Worm (Caenorhabditis elegans): Measurements from ENCODE around the gene ZC190.4.
"Not testable (repeated sequence)": the region's sequence is repeated elsewhere in the genome, so short reads cannot be mapped to it uniquely, and the experiment has no call there.

ZC190.4 gene

ce11 chrV:8696218-8696617 is 30.4 kb downstream of the ZC190.4 start, which contains the start of gene ZC190.10:
Gene ZC190.10 (minus strand): TSS chrV:8696318.
- not testable (repeated sequence) for TF ChIP-seq nhr-21, nhr-12, nhr-25 (tag; optimal IDR thresholded peaks at IDR 0.05)

- TF ChIP-seq ztf-11 (tag; optimal IDR thresholded peaks at IDR 0.05), result no peak
- no peak for TF ChIP-seq nhr-21 (tag; optimal IDR thresholded peaks at IDR 0.05)
- TF ChIP-seq peb-1 (tag; optimal IDR thresholded peaks at IDR 0.05), result no peak
- TF ChIP-seq lin-13 (GFP tag; optimal IDR thresholded peaks at IDR 0.05), result no peak
- TF ChIP-seq C34F6.9 (tag; optimal IDR thresholded peaks at IDR 0.05), result no peak
- no peak for TF ChIP-seq fos-1 (tag; optimal IDR thresholded peaks at IDR 0.05)
- no peak for TF ChIP-seq crh-2 (tag; optimal IDR thresholded peaks at IDR 0.05)
- no peak for TF ChIP-seq unc-62 (GFP tag; optimal IDR thresholded peaks at IDR 0.05)
- TF ChIP-seq nhr-129 (tag; optimal IDR thresholded peaks at IDR 0.05), result no peak
- TF ChIP-seq nhr-12 (tag; optimal IDR thresholded peaks at IDR 0.05), result no peak
- no peak for TF ChIP-seq egl-27 (tag; optimal IDR thresholded peaks at IDR 0.05)
- TF ChIP-seq ztf-1 (GFP tag; conservative IDR thresholded peaks at IDR 0.05), result no peak
- no peak for TF ChIP-seq nhr-11 (tag; optimal IDR thresholded peaks at IDR 0.05)
- no peak for TF ChIP-seq nhr-25 (tag; optimal IDR thresholded peaks at IDR 0.05)
- no peak for TF ChIP-seq R02D3.7 (tag; optimal IDR thresholded peaks at IDR 0.05)
- no peak for TF ChIP-seq nhr-237 (tag; optimal IDR thresholded peaks at IDR 0.05)
- no peak for TF ChIP-seq mdl-1 (tag; optimal IDR thresholded peaks at IDR 0.05)
Measured at ce11 chrV:8711910-8712309, 46.0 kb downstream of the ZC190.4 start, which contains the start of gene ZC178.2. Gene ZC178.2 (minus strand): TSS chrV:8712010.

DNA sequence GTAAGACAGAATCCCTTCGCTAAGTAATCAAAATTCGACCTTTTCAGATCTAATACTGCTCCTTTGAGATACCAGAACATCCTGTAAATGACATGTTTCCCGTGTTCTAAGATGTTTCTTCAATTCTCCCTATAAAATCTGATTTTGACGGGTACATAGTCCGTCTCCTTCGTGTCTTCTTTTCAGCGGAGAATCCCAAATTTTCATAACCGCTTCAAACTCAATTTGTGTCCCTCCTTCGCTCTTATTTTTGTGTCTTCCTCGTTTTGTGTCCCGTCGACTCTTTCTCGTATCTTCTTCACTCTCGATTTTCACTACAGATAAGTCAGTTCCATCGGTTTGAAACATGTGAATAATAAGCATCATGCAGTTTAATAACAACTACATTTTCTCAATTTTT is 50.3 kb downstream of the ZC190.4 start, which contains the start of gene glr-5:
Gene glr-5, plus strand, starts transcription at position 321 of the 400 bp plus-strand sequence.
- TF ChIP-seq F13H6.1 (tag; optimal IDR thresholded peaks at IDR 0.05) (no peak), sma-9 (GFP tag; optimal IDR thresholded peaks at IDR 0.05) (peak; percentile 45), sma-9 (tag; optimal IDR thresholded peaks at IDR 0.05) (no peak)

DNA sequence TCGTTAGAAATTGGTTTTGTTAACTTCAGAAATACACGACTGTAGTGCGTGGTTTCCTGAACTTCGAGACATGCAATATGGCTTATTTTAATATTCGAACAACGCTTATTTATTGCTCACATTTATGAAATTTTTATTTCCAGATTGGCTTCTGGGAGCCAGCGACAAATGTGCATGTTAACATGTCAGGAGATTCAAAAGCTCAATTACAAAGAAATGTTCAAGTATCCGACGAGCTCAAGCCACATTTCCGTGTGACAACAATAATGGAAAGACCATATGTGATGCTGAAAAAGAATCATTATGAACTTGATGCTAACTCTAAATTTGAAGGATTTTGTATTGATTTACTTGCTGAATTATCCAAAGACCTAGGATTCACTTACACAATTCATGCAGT is 52.5 kb downstream of the ZC190.4 start:
- TF ChIP-seq ztf-1 (GFP tag; conservative IDR thresholded peaks at IDR 0.05) (no peak), dmd-4 (tag; optimal IDR thresholded peaks at IDR 0.05) (no peak), skn-1 (tag; optimal IDR thresholded peaks at IDR 0.05) (no peak), mab-5 (tag; optimal IDR thresholded peaks at IDR 0.05) (no peak), ceh-82 (tag; optimal IDR thresholded peaks at IDR 0.05) (no peak), nhr-25 (tag; optimal IDR thresholded peaks at IDR 0.05) (no peak), nhr-237 (tag; optimal IDR thresholded peaks at IDR 0.05) (no peak), lin-11 (tag; optimal IDR thresholded peaks at IDR 0.05) (no peak), nhr-11 (tag; optimal IDR thresholded peaks at IDR 0.05) (no peak), snpc-4 (tag; optimal IDR thresholded peaks at IDR 0.05) (no peak), unc-62 (GFP tag; optimal IDR thresholded peaks at IDR 0.05) (no peak)
